Worm (Caenorhabditis elegans): ENCODE results near the gene R02E4.2.

DNA sequence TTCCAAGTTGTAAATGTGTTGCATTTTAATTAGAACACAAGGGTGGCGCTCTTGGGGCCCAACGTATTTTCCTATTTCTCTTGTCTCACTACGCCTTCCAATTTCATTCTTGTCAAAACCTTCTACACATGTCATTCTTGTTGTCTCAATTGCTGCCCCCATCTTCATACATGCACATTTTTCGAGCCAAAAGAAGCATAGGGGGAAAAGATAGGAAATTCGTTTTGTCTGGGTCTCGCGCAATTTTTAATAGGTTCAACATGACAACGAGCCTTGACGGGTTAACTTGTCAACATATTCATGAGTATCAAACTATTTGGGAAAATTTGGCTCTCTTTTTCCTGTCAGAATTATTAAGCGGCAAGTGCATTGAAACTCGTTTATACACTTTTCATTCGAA is 16.1 kb downstream of the R02E4.2 start:
- no peak for TF ChIP-seq nhr-25 (tag; optimal IDR thresholded peaks at IDR 0.05)
- TF ChIP-seq fos-1 (tag; optimal IDR thresholded peaks at IDR 0.05), result no peak
- TF ChIP-seq lin-15B (tag; optimal IDR thresholded peaks at IDR 0.05), result no peak
- TF ChIP-seq ztf-11 (tag; optimal IDR thresholded peaks at IDR 0.05), result no peak
- no peak for TF ChIP-seq elt-3 (tag; optimal IDR thresholded peaks at IDR 0.05)
- TF ChIP-seq unc-39 (tag; optimal IDR thresholded peaks at IDR 0.05), result no peak
- no peak for TF ChIP-seq unc-62 (GFP tag; optimal IDR thresholded peaks at IDR 0.05)
- TF ChIP-seq ceh-82 (tag; optimal IDR thresholded peaks at IDR 0.05), result no peak
- no peak for TF ChIP-seq jun-1 (tag; optimal IDR thresholded peaks at IDR 0.05)
- TF ChIP-seq nhr-28 (tag; optimal IDR thresholded peaks at IDR 0.05), result no peak

All from whole organism, L3 larva.